Fruit fly (Drosophila melanogaster) whole organism, embryonic: Measurements from ENCODE around the gene sud1.

Experiments
- Adf1 ChIP-seq: fragments of 200-800 bp; sonication (Bioruptor generic); IDR thresholded peaks from 2 replicates; pipeline ENCODE4 v1.3.6; 2022; ENCODE audit warnings: missing biosample characterization, missing genetic modification characterization
- Asciz ChIP-seq: fragments of 200-800 bp; sonication (Bioruptor generic); optimal IDR thresholded peaks from 2 replicates; lab custom pipeline; 2017; ENCODE audit warnings: missing biosample characterization, mild to moderate bottlenecking, missing genetic modification characterization, missing genetic modification reagents
- B-H2 ChIP-seq: fragments of 200-800 bp; sonication (Bioruptor generic); optimal IDR thresholded peaks from 2 replicates; lab custom pipeline; 2018; ENCODE audit warnings: missing biosample characterization, mild to moderate bottlenecking, missing genetic modification characterization
- CG10209 ChIP-seq: fragments of 200-800 bp; sonication (Bioruptor generic); optimal IDR thresholded peaks from 3 replicates; lab custom pipeline; 2017; ENCODE audit warnings: missing biosample characterization, mild to moderate bottlenecking, missing genetic modification characterization, missing genetic modification reagents
- CG1024 ChIP-seq: fragments of 200-800 bp; sonication (Bioruptor generic); IDR thresholded peaks from 2 replicates; pipeline ENCODE4 v1.3.6; 2022; ENCODE audit warnings: missing biosample characterization, missing genetic modification characterization
- CG10267 ChIP-seq: fragments of 200-800 bp; sonication (Bioruptor generic); optimal IDR thresholded peaks from 2 replicates; lab custom pipeline; 2018; ENCODE audit warnings: missing biosample characterization, mild to moderate bottlenecking, missing genetic modification characterization, moderate library complexity
- CG11695 ChIP-seq: fragments of 200-800 bp; sonication (Bioruptor generic); IDR thresholded peaks from 3 replicates; pipeline ENCODE4 v1.3.6; 2022; ENCODE audit warnings: missing biosample characterization, missing genetic modification characterization
- CG12391 ChIP-seq: fragments of 200-800 bp; sonication (Bioruptor generic); optimal IDR thresholded peaks from 3 replicates; lab custom pipeline; 2018; ENCODE audit warnings: missing biosample characterization, mild to moderate bottlenecking, missing genetic modification characterization, moderate library complexity
- CG12659 ChIP-seq: fragments of 200-800 bp; sonication (Bioruptor generic); optimal IDR thresholded peaks from 3 replicates; lab custom pipeline; 2017; ENCODE audit warnings: mild to moderate bottlenecking, missing biosample characterization, missing genetic modification reagents, missing genetic modification characterization
- CG12942 ChIP-seq: fragments of 200-800 bp; sonication (Bioruptor generic); optimal IDR thresholded peaks from 3 replicates; lab custom pipeline; 2016; ENCODE audit warnings: missing biosample characterization, missing genetic modification characterization
- CG15011 ChIP-seq: fragments of 200-800 bp; sonication (Bioruptor generic); optimal IDR thresholded peaks from 3 replicates; lab custom pipeline; 2018; ENCODE audit warnings: missing biosample characterization, mild to moderate bottlenecking, missing genetic modification characterization
- CG15696 ChIP-seq: fragments of 200-800 bp; sonication (Bioruptor generic); optimal IDR thresholded peaks from 2 replicates; lab custom pipeline; 2019; ENCODE audit warnings: missing biosample characterization, mild to moderate bottlenecking, missing genetic modification characterization, moderate library complexity
- CG30020 ChIP-seq: fragments of 200-800 bp; optimal IDR thresholded peaks from 2 replicates; lab custom pipeline; 2019; ENCODE audit warnings: missing biosample characterization, mild to moderate bottlenecking, missing genetic modification characterization, moderate library complexity
- CG4617 ChIP-seq: fragments of 200-800 bp; sonication (Bioruptor generic); optimal IDR thresholded peaks from 3 replicates; lab custom pipeline; 2016; ENCODE audit warnings: missing biosample characterization, missing genetic modification characterization, borderline replicate concordance
- CG5180 ChIP-seq: fragments of 200-800 bp; sonication (Bioruptor generic); optimal IDR thresholded peaks from 3 replicates; lab custom pipeline; 2017; ENCODE audit warnings: missing biosample characterization, missing genetic modification characterization, mild to moderate bottlenecking, moderate library complexity, missing genetic modification reagents
- CG7372 ChIP-seq: fragments of 200-800 bp; sonication (Bioruptor generic); IDR thresholded peaks from 2 replicates; pipeline ENCODE4 v1.3.6; 2022; ENCODE audit warnings: missing biosample characterization, missing genetic modification characterization
- CG8924 ChIP-seq: fragments of 200-800 bp; optimal IDR thresholded peaks from 3 replicates; lab custom pipeline; 2019; ENCODE audit warnings: missing biosample characterization, mild to moderate bottlenecking, missing genetic modification characterization, moderate library complexity
- H15 ChIP-seq: fragments of 200-800 bp; sonication (Bioruptor generic); IDR thresholded peaks from 3 replicates; pipeline ENCODE4 v1.3.6; 2022; ENCODE audit warnings: missing biosample characterization, missing genetic modification characterization
- HLH4C ChIP-seq: fragments of 200-800 bp; sonication (Bioruptor generic); IDR thresholded peaks from 3 replicates; pipeline ENCODE4 v1.3.6; 2022; ENCODE audit warnings: missing biosample characterization, missing genetic modification characterization; ENCODE audit not compliant: partially characterized antibody
- HmgD ChIP-seq: fragments of 200-800 bp; sonication (Bioruptor generic); optimal IDR thresholded peaks from 3 replicates; lab custom pipeline; 2016; ENCODE audit warnings: missing biosample characterization, missing genetic modification characterization
- Med ChIP-seq: fragments of 200-800 bp; sonication (Bioruptor generic); peaks from one replicate; lab custom pipeline; 2016; ENCODE audit warnings: missing biosample characterization, missing genetic modification characterization, mild to moderate bottlenecking, inconsistent platforms, moderate library complexity
- Meics ChIP-seq: fragments of 200-800 bp; sonication (Bioruptor generic); optimal IDR thresholded peaks from 2 replicates; lab custom pipeline; 2017; ENCODE audit warnings: missing biosample characterization, mild to moderate bottlenecking, missing genetic modification characterization
- crp ChIP-seq, 2 experiments: fragments of 200-800 bp; sonication (Bioruptor generic); optimal IDR thresholded peaks; 2 replicates in 1 of 2; 3 replicates in 1 of 2; lab custom pipeline; 2017; ENCODE audit warnings: missing biosample characterization in 2 of 2, missing genetic modification characterization in 2 of 2, mild to moderate bottlenecking in 1 of 2, moderate library complexity in 1 of 2
- cwo ChIP-seq: fragments of 200-800 bp; sonication (Bioruptor generic); optimal IDR thresholded peaks from 3 replicates; lab custom pipeline; 2017; ENCODE audit warnings: missing biosample characterization, missing genetic modification characterization, mild to moderate bottlenecking, moderate library complexity, missing genetic modification reagents
- da ChIP-seq: fragments of 200-800 bp; sonication (Bioruptor generic); optimal IDR thresholded peaks from 2 replicates; lab custom pipeline; 2016; ENCODE audit warnings: missing biosample characterization, missing genetic modification characterization
- fd3F ChIP-seq: fragments of 200-800 bp; sonication (Bioruptor generic); optimal IDR thresholded peaks from 2 replicates; lab custom pipeline; 2018; ENCODE audit warnings: missing biosample characterization, mild to moderate bottlenecking, missing genetic modification characterization, moderate library complexity
- gcm2 ChIP-seq: fragments of 200-800 bp; sonication (Bioruptor generic); optimal IDR thresholded peaks from 2 replicates; lab custom pipeline; 2016; ENCODE audit warnings: missing biosample characterization, missing genetic modification characterization
- hkb ChIP-seq, 2 experiments: fragments of 200-800 bp in 1 of 2; fragments of >200 bp in 1 of 2; sonication (Bioruptor generic) in 1 of 2; IDR thresholded peaks in 1 of 2; optimal IDR thresholded peaks in 1 of 2; 2 replicates each; pipeline versions ENCODE4 v1.3.6 to Lab custom; 2017 to 2022; ENCODE audit warnings: missing biosample characterization in 1 of 2, missing genetic modification characterization in 1 of 2
- jigr1 ChIP-seq: fragments of 200-800 bp; sonication (Bioruptor generic); IDR thresholded peaks from 3 replicates; pipeline ENCODE4 v1.3.6; 2022; ENCODE audit warnings: missing biosample characterization, missing genetic modification characterization
- lab ChIP-seq: fragments of 200-800 bp; sonication (Bioruptor generic); optimal IDR thresholded peaks from 3 replicates; lab custom pipeline; 2017; ENCODE audit warnings: missing biosample characterization, missing genetic modification characterization, mild to moderate bottlenecking, moderate library complexity, missing genetic modification reagents
- lmd ChIP-seq: fragments of 200-800 bp; sonication (Bioruptor generic); IDR thresholded peaks from 2 replicates; pipeline ENCODE4 v1.3.6; 2022; ENCODE audit warnings: missing biosample characterization, missing genetic modification characterization
- nmo ChIP-seq: fragments of 200-800 bp; sonication (Bioruptor generic); optimal IDR thresholded peaks from 2 replicates; lab custom pipeline; 2018; ENCODE audit warnings: missing biosample characterization, mild to moderate bottlenecking, missing genetic modification characterization, moderate library complexity
- oc ChIP-seq: fragments of 200-800 bp; sonication (Bioruptor generic); optimal IDR thresholded peaks from 2 replicates; lab custom pipeline; 2018; ENCODE audit warnings: missing biosample characterization, mild to moderate bottlenecking, missing genetic modification characterization, moderate library complexity
- p53 ChIP-seq: fragments of 200-800 bp; sonication (Bioruptor generic); optimal IDR thresholded peaks from 2 replicates; lab custom pipeline; 2016; ENCODE audit warnings: missing biosample characterization, missing genetic modification characterization

sud1 gene

dm6 chr3R:24905959-24906634 is 11.6 kb downstream of the sud1 start, which contains the start of gene CG13643 (continued):
- TF ChIP-seq lmd (GFP tag; lab: Robert Waterston, UW) (peak; percentile 15; the same call in 1 of the 2 replicates), CG11695 (GFP tag; lab: Robert Waterston, UW) (peak; percentile 42; the same call in 1 of the 3 replicates), CG8924 (peak; percentile 30), Adf1 (GFP tag; lab: Robert Waterston, UW) (peak; percentile 34; the same call in 1 of the 2 replicates), Med (no peak), hkb (optimal IDR thresholded peaks at IDR 0.05; lab: Kevin White, UChicago) (no peak), hkb (GFP tag; IDR thresholded peaks at IDR 0.05; lab: Robert Waterston, UW) (0 out of 2 replicates have a peak, but pooled peaks have one; percentile 34), crp (GFP tag; optimal IDR thresholded peaks at IDR 0.05; lab: Kevin White, UChicago) (no peak), CG5180 (GFP tag; lab: Kevin White, UChicago) (no peak), CG12942 (GFP tag; lab: Kevin White, UChicago) (no peak), lab (GFP tag; lab: Kevin White, UChicago) (peak; percentile 52), Meics (GFP tag; lab: Kevin White, UChicago) (peak; percentile 53), CG7372 (GFP tag; lab: Robert Waterston, UW) (peak; percentile 80), CG12659 (GFP tag; lab: Kevin White, UChicago) (peak; percentile 24), CG10209 (peak; percentile 34), CG1024 (GFP tag; lab: Robert Waterston, UW) (no peak), CG4617 (no peak), CG10267 (peak; percentile 30), nmo (GFP tag; lab: Kevin White, UChicago) (peak; percentile 45), Asciz (GFP tag; lab: Kevin White, UChicago) (peak; percentile 11), CG30020 (tag; lab: Kevin White, UChicago) (no peak), CG12391 (tag; lab: Kevin White, UChicago) (peak; percentile 37), oc (no peak), cwo (GFP tag; lab: Kevin White, UChicago) (peak; percentile 12), fd3F (GFP tag; lab: Kevin White, UChicago) (peak; percentile 11), da (GFP tag; lab: Kevin White, UChicago) (no peak), jigr1 (GFP tag; lab: Robert Waterston, UW) (no peak)

DNA sequence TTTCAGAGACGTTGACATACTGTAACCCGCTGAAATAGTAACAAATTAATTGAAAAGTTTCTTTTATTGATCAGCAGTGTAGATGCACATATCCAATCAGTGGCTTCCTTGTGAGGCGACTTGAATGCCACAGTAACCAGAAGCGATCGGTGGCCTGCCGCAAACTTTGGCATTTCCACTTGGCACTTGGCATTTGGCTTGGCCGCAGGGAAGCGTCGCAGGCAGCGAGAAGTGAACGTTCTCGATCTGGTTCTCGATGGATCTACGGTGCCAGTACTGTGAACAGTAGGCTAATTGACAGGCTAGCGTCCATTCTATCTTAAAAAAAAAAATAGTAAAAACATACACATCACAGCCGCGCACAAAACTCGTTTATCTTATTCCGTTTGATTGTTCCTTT is 16.8 kb downstream of the sud1 start, which contains the start of gene CG10845:
TSS of gene CG10845 (plus strand) at position 301 of the 400 bp plus-strand sequence.
- TF ChIP-seq B-H2 (GFP tag; lab: Kevin White, UChicago) (no peak), CG15011 (GFP tag; lab: Kevin White, UChicago) (no peak), gcm2 (GFP tag; lab: Kevin White, UChicago) (no peak), H15 (GFP tag; lab: Robert Waterston, UW) (no peak), p53 (no peak), HmgD (GFP tag; lab: Kevin White, UChicago) (no peak), HLH4C (no peak), CG15696 (tag; lab: Kevin White, UChicago) (no peak)
